Fruit fly (Drosophila melanogaster) whole organism, embryonic: ENCODE data around the gene rin.

Experiments
- Abd-B ChIP-seq: fragments of 200-800 bp; sonication (Bioruptor generic); optimal IDR thresholded peaks from 2 replicates; lab custom pipeline; 2018; ENCODE audit warnings: missing biosample characterization, mild to moderate bottlenecking, missing genetic modification characterization, moderate library complexity
- BtbVII ChIP-seq: fragments of 200-800 bp; sonication (Bioruptor generic); optimal IDR thresholded peaks from 3 replicates; lab custom pipeline; 2017; ENCODE audit warnings: missing biosample characterization, mild to moderate bottlenecking, missing genetic modification characterization
- CG10979 ChIP-seq: fragments of 200-800 bp; sonication (Bioruptor generic); optimal IDR thresholded peaks from 2 replicates; lab custom pipeline; 2018; ENCODE audit warnings: missing biosample characterization, mild to moderate bottlenecking, missing genetic modification characterization, moderate library complexity
- CG11093 ChIP-seq: fragments of 200-800 bp; sonication (Bioruptor generic); IDR thresholded peaks from 3 replicates; pipeline ENCODE4 v1.3.6; 2022; ENCODE audit warnings: missing biosample characterization, missing genetic modification characterization
- CG11723 ChIP-seq: fragments of 200-800 bp; sonication (Bioruptor generic); optimal IDR thresholded peaks from 2 replicates; lab custom pipeline; 2017; ENCODE audit warnings: missing biosample characterization, mild to moderate bottlenecking, missing genetic modification characterization
- CG13287 ChIP-seq: fragments of 200-800 bp; sonication (Bioruptor generic); IDR thresholded peaks from 2 replicates; pipeline ENCODE4 v1.3.6; 2022; ENCODE audit warnings: missing biosample characterization, missing genetic modification characterization; ENCODE audit not compliant: partially characterized antibody
- CG14860 ChIP-seq: fragments of 200-800 bp; sonication (Bioruptor generic); IDR thresholded peaks from 3 replicates; pipeline ENCODE4 v1.3.6; 2022; ENCODE audit warnings: missing biosample characterization, missing genetic modification characterization; ENCODE audit not compliant: partially characterized antibody
- CG15514 ChIP-seq: fragments of 200-800 bp; sonication (Bioruptor generic); optimal IDR thresholded peaks from 3 replicates; lab custom pipeline; 2017; ENCODE audit warnings: missing biosample characterization, missing genetic modification characterization, mild to moderate bottlenecking, moderate library complexity, missing genetic modification reagents
- CG17802 ChIP-seq: fragments of 200-800 bp; sonication (Bioruptor generic); optimal IDR thresholded peaks from 2 replicates; lab custom pipeline; 2018; ENCODE audit warnings: missing biosample characterization, mild to moderate bottlenecking, missing genetic modification characterization, moderate library complexity
- CG17912 ChIP-seq: fragments of 200-800 bp; sonication (Bioruptor generic); optimal IDR thresholded peaks from 2 replicates; lab custom pipeline; 2018; ENCODE audit warnings: missing biosample characterization, mild to moderate bottlenecking, missing genetic modification characterization
- CG2116 ChIP-seq: fragments of 200-800 bp; sonication (Bioruptor generic); optimal IDR thresholded peaks from 3 replicates; lab custom pipeline; 2018; ENCODE audit warnings: missing biosample characterization, mild to moderate bottlenecking, missing genetic modification characterization
- CG2120 ChIP-seq: fragments of 200-800 bp; sonication (Bioruptor generic); optimal IDR thresholded peaks from 3 replicates; lab custom pipeline; 2016; ENCODE audit warnings: missing biosample characterization, missing genetic modification characterization
- CG2889 ChIP-seq: fragments of 200-800 bp; sonication (Bioruptor generic); IDR thresholded peaks from 3 replicates; pipeline ENCODE4 v1.3.6; 2022; ENCODE audit warnings: missing biosample characterization, missing genetic modification characterization
- CG34422 ChIP-seq: fragments of 200-800 bp; sonication (Bioruptor generic); IDR thresholded peaks from 3 replicates; pipeline ENCODE4 v1.3.6; 2022; ENCODE audit warnings: missing biosample characterization, missing genetic modification characterization
- CG4404 ChIP-seq: fragments of 200-800 bp; sonication (Bioruptor generic); IDR thresholded peaks from 2 replicates; pipeline ENCODE4 v1.3.6; 2022; ENCODE audit warnings: missing biosample characterization, missing genetic modification characterization
- CG4617 ChIP-seq: fragments of 200-800 bp; sonication (Bioruptor generic); optimal IDR thresholded peaks from 3 replicates; lab custom pipeline; 2016; ENCODE audit warnings: missing biosample characterization, missing genetic modification characterization, borderline replicate concordance
- CG6689 ChIP-seq: fragments of 200-800 bp; sonication (Bioruptor generic); IDR thresholded peaks from 2 replicates; pipeline ENCODE4 v1.3.6; 2022; ENCODE audit warnings: missing biosample characterization, missing genetic modification characterization
- CG7786 ChIP-seq: fragments of 200-800 bp; sonication (Bioruptor generic); optimal IDR thresholded peaks from 2 replicates; lab custom pipeline; 2016; ENCODE audit warnings: missing biosample characterization, missing genetic modification characterization
- CG7987 ChIP-seq: fragments of 200-800 bp; sonication (Bioruptor generic); optimal IDR thresholded peaks from 2 replicates; lab custom pipeline; 2018; ENCODE audit warnings: missing biosample characterization, mild to moderate bottlenecking, missing genetic modification characterization, moderate library complexity
- CG9817 ChIP-seq: fragments of 200-800 bp; sonication (Bioruptor generic); optimal IDR thresholded peaks from 2 replicates; lab custom pipeline; 2018; ENCODE audit warnings: missing biosample characterization, mild to moderate bottlenecking, missing genetic modification characterization, moderate library complexity
- CG9932 ChIP-seq: fragments of 200-800 bp; sonication (Bioruptor generic); IDR thresholded peaks from 2 replicates; pipeline ENCODE4 v1.3.6; 2022; ENCODE audit warnings: missing biosample characterization, missing genetic modification characterization
- HmgZ ChIP-seq: fragments of 200-800 bp; sonication (Bioruptor generic); optimal IDR thresholded peaks from 2 replicates; lab custom pipeline; 2018; ENCODE audit warnings: missing biosample characterization, mild to moderate bottlenecking, missing genetic modification characterization
- Hmx ChIP-seq: fragments of 200-800 bp; sonication (Bioruptor generic); optimal IDR thresholded peaks from 2 replicates; lab custom pipeline; 2016; ENCODE audit warnings: missing biosample characterization, missing genetic modification characterization
- Hr78 ChIP-seq, 2 experiments: fragments of 200-800 bp in 1 of 2; fragments of >200 bp in 1 of 2; sonication (Bioruptor generic) in 1 of 2; optimal IDR thresholded peaks; 2 replicates each; lab custom pipeline; 2017 to 2019; ENCODE audit warnings: missing biosample characterization in 2 of 2, missing genetic modification characterization in 2 of 2, mild to moderate bottlenecking in 1 of 2, moderate library complexity in 1 of 2
- Hsf ChIP-seq: fragments of 200-800 bp; sonication (Bioruptor generic); optimal IDR thresholded peaks from 3 replicates; lab custom pipeline; 2016; ENCODE audit warnings: missing biosample characterization, missing genetic modification characterization
- MESR4 ChIP-seq: fragments of 200-800 bp; sonication (Bioruptor generic); optimal IDR thresholded peaks from 2 replicates; lab custom pipeline; 2018; ENCODE audit warnings: missing biosample characterization, mild to moderate bottlenecking, missing genetic modification characterization, moderate library complexity
- Nf-YC ChIP-seq: fragments of 200-800 bp; optimal IDR thresholded peaks from 3 replicates; lab custom pipeline; 2019; ENCODE audit warnings: missing biosample characterization, mild to moderate bottlenecking, missing genetic modification characterization, moderate library complexity
- Xrp1 ChIP-seq: fragments of 200-800 bp; sonication (Bioruptor generic); IDR thresholded peaks from 2 replicates; pipeline ENCODE4 v1.3.6; 2022; ENCODE audit warnings: missing biosample characterization, missing genetic modification characterization
- amos ChIP-seq: fragments of 200-800 bp; sonication (Bioruptor generic); IDR thresholded peaks from 2 replicates; pipeline ENCODE4 v1.3.6; 2022; ENCODE audit warnings: missing biosample characterization, missing genetic modification characterization; ENCODE audit not compliant: partially characterized antibody
- cg ChIP-seq: fragments of 200-800 bp; sonication (Bioruptor generic); optimal IDR thresholded peaks from 3 replicates; lab custom pipeline; 2019; ENCODE audit warnings: missing biosample characterization, mild to moderate bottlenecking, missing genetic modification characterization, moderate library complexity
- crol ChIP-seq: fragments of 200-800 bp; sonication (Bioruptor generic); IDR thresholded peaks from 2 replicates; pipeline ENCODE4 v1.3.6; 2022; ENCODE audit warnings: missing biosample characterization, missing genetic modification characterization
- dimm ChIP-seq: fragments of 200-800 bp; sonication (Bioruptor generic); IDR thresholded peaks from 2 replicates; pipeline ENCODE4 v1.3.6; 2022; ENCODE audit warnings: missing biosample characterization, missing genetic modification characterization
- dm ChIP-seq: fragments of 200-800 bp; sonication (Bioruptor generic); optimal IDR thresholded peaks from 3 replicates; lab custom pipeline; 2016; ENCODE audit warnings: missing biosample characterization, missing genetic modification characterization
- ewg ChIP-seq: fragments of 200-800 bp; sonication (Bioruptor generic); optimal IDR thresholded peaks from 3 replicates; lab custom pipeline; 2017; ENCODE audit warnings: mild to moderate bottlenecking, missing biosample characterization, missing genetic modification reagents, missing genetic modification characterization
- gfzf ChIP-seq: fragments of 200-800 bp; sonication (Bioruptor generic); optimal IDR thresholded peaks from 2 replicates; lab custom pipeline; 2016; ENCODE audit warnings: missing biosample characterization, mild to moderate bottlenecking, missing genetic modification characterization, moderate library complexity
- insv ChIP-seq, 2 experiments: fragments of 200-800 bp; sonication (Bioruptor generic); optimal IDR thresholded peaks; 3 replicates each; lab custom pipeline; 2016 to 2018; ENCODE audit warnings: missing biosample characterization in 2 of 2, missing genetic modification characterization in 2 of 2
- jigr1 ChIP-seq: fragments of 200-800 bp; sonication (Bioruptor generic); IDR thresholded peaks from 3 replicates; pipeline ENCODE4 v1.3.6; 2022; ENCODE audit warnings: missing biosample characterization, missing genetic modification characterization
- kah ChIP-seq: fragments of 200-800 bp; sonication (Bioruptor generic); optimal IDR thresholded peaks from 2 replicates; lab custom pipeline; 2018; ENCODE audit warnings: missing biosample characterization, mild to moderate bottlenecking, missing genetic modification characterization
- pho ChIP-seq: fragments of 200-800 bp; sonication (Bioruptor generic); optimal IDR thresholded peaks from 2 replicates; lab custom pipeline; 2016; ENCODE audit warnings: missing biosample characterization, missing genetic modification characterization
- rib ChIP-seq: fragments of 200-800 bp; sonication (Bioruptor generic); IDR thresholded peaks from 2 replicates; pipeline ENCODE4 v1.3.6; 2022; ENCODE audit warnings: missing biosample characterization, missing genetic modification characterization
- row ChIP-seq: fragments of 200-800 bp; sonication (Bioruptor generic); IDR thresholded peaks from 3 replicates; pipeline ENCODE4 v1.3.6; 2022; ENCODE audit warnings: missing biosample characterization, missing genetic modification characterization
- sens ChIP-seq: fragments of 200-800 bp; sonication (Bioruptor generic); peaks from one replicate; lab custom pipeline; 2016; ENCODE audit warnings: missing biosample characterization, missing genetic modification characterization
- sisA ChIP-seq: fragments of 200-800 bp; sonication (Bioruptor generic); IDR thresholded peaks from 2 replicates; pipeline ENCODE4 v1.3.6; 2022; ENCODE audit warnings: missing biosample characterization, missing genetic modification characterization
- slp2 ChIP-seq: fragments of 200-800 bp; sonication (Bioruptor generic); optimal IDR thresholded peaks from 2 replicates; lab custom pipeline; 2016; ENCODE audit warnings: missing biosample characterization, missing genetic modification characterization
- stwl ChIP-seq: fragments of 200-800 bp; sonication (Bioruptor generic); optimal IDR thresholded peaks from 3 replicates; lab custom pipeline; 2018; ENCODE audit warnings: missing biosample characterization, mild to moderate bottlenecking, missing genetic modification characterization, moderate library complexity
- tap ChIP-seq: fragments of 200-800 bp; optimal IDR thresholded peaks from 3 replicates; lab custom pipeline; 2019; ENCODE audit warnings: missing biosample characterization, mild to moderate bottlenecking, missing genetic modification characterization, moderate library complexity
- tna ChIP-seq: fragments of 200-800 bp; sonication (Bioruptor generic); IDR thresholded peaks from 2 replicates; pipeline ENCODE4 v1.3.6; 2022; ENCODE audit warnings: missing biosample characterization, missing genetic modification characterization; ENCODE audit not compliant: partially characterized antibody
- wdn ChIP-seq: fragments of 200-800 bp; sonication (Bioruptor generic); IDR thresholded peaks from 2 replicates; pipeline ENCODE4 v1.3.6; 2022; ENCODE audit warnings: missing biosample characterization, missing genetic modification characterization
- zf30C ChIP-seq: fragments of 200-800 bp; sonication (Bioruptor generic); optimal IDR thresholded peaks from 3 replicates; lab custom pipeline; 2018; ENCODE audit warnings: missing biosample characterization, mild to moderate bottlenecking, missing genetic modification characterization

The rin gene

DNA sequence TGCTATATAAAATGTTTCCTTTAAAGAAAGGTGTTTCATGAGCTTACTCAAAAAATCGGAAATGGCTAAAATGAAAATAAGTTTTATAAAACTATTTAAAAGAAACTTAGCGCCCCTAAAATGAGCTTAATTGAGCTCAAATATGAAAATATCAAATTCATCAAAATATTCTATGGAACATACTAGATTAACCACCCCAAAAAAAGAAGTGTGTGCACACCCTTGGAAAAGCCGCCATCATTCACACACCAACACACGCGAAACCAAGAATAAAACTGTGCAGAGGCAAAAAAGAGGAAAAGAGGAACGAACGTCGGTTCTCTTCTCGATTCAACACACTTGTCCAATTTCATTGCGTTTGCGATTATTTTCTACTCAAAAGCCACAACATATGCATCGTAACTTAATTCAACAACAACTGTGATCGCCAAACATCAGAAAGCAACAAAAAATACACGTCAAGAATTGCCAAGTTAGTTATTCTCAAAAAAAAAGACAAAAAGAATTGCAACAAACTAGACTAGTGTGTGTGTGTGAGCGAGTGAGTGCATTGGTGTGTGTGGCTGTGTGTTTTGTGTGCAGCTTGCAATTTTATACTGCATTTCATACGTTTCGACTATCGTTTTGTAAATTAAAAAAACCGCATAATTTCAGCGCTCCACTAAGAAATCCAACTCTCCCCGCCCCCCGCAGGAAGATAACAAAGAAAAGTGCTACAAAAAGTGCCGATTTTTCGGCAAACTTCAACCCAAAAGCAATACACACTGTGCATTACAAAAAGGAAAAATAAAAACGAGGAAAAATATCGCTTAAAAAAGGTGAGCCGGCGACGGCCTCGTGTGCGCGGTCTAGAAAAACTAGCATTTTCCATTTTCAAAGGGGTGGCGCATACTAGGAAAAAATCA is at the start of gene rin (continued):
- TF ChIP-seq zf30C (GFP tag; lab: Kevin White, UChicago): peak; percentile 35
- TF ChIP-seq CG34422: peak; percentile 59; the same call in 1 of the 3 replicates
- no peak for TF ChIP-seq Abd-B (GFP tag; lab: Kevin White, UChicago)
- TF ChIP-seq CG11093 (GFP tag; lab: Robert Waterston, UW): no peak
- no peak for TF ChIP-seq amos (GFP tag; lab: Robert Waterston, UW)
- peak; percentile 84 for TF ChIP-seq CG6689 (GFP tag; lab: Robert Waterston, UW)
- no peak for TF ChIP-seq wdn (GFP tag; lab: Robert Waterston, UW)
- peak in 1 of 2 experiments; percentile 13 for TF ChIP-seq insv (GFP tag; optimal IDR thresholded peaks at IDR 0.05; lab: Kevin White, UChicago)
- peak; percentile 38; the same call in 1 of the 2 replicates for TF ChIP-seq crol
- peak; percentile 92 for TF ChIP-seq cg (GFP tag; lab: Kevin White, UChicago)
- TF ChIP-seq tap (tag; lab: Kevin White, UChicago): no peak
- TF ChIP-seq CG9817: no peak
- TF ChIP-seq slp2 (GFP tag; lab: Kevin White, UChicago): peak; percentile 5
- peak; percentile 49 for TF ChIP-seq MESR4 (GFP tag; lab: Kevin White, UChicago)
- no peak for TF ChIP-seq jigr1 (GFP tag; lab: Robert Waterston, UW)
- no peak for TF ChIP-seq pho (GFP tag; lab: Kevin White, UChicago)
- TF ChIP-seq Nf-YC (tag; lab: Kevin White, UChicago): no peak
- TF ChIP-seq Hsf (GFP tag; lab: Kevin White, UChicago): peak; percentile 7
- no peak for TF ChIP-seq CG17912 (GFP tag; lab: Kevin White, UChicago)
- no peak for TF ChIP-seq tna
- TF ChIP-seq Hr78 (GFP tag; optimal IDR thresholded peaks at IDR 0.05; lab: Kevin White, UChicago): no peak
- TF ChIP-seq sens (GFP tag; lab: Kevin White, UChicago): peak; percentile 62
- TF ChIP-seq dm (GFP tag; lab: Kevin White, UChicago): peak; percentile 2
- peak; percentile 17 for TF ChIP-seq stwl (tag; lab: Kevin White, UChicago)
- no peak for TF ChIP-seq dimm (GFP tag; lab: Robert Waterston, UW)
- peak; percentile 34 for TF ChIP-seq CG2120
- no peak for TF ChIP-seq CG13287 (GFP tag; lab: Robert Waterston, UW)
- no peak for TF ChIP-seq Xrp1 (GFP tag; lab: Robert Waterston, UW)
- peak; percentile 39; the same call in 1 of the 2 replicates for TF ChIP-seq rib (GFP tag; lab: Robert Waterston, UW)
- no peak for TF ChIP-seq kah (GFP tag; lab: Kevin White, UChicago)
- no peak for TF ChIP-seq CG7987 (GFP tag; lab: Kevin White, UChicago)
- peak; percentile 71 for TF ChIP-seq CG9932 (GFP tag; lab: Robert Waterston, UW)
- peak; percentile 71 for TF ChIP-seq row (GFP tag; lab: Robert Waterston, UW)
- no peak for TF ChIP-seq HmgZ
- peak; percentile 94 for TF ChIP-seq CG17802 (tag; lab: Kevin White, UChicago)
- TF ChIP-seq gfzf: peak; percentile 37
- no peak for TF ChIP-seq CG4404 (GFP tag; lab: Robert Waterston, UW)
- peak; percentile 8 for TF ChIP-seq CG4617 (GFP tag; lab: Kevin White, UChicago)

DNA sequence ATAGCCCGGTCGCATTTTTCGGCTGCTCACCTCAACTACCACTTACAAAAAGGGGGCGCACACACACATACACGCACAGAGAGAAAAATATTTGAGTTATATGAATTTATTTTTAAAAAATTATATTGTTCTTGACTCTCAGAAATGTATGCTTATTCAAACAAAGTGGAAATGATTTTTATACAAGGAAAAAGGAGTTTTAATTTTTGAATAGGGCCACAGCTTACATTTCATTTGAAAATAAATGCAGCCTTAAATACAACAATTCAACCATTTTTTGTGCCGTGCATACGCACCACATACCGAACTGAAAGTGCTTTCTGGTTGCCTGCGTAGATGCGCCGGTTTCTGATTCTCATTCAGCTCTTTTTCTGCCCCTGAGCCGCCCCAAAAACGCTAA is 46.3 kb upstream of the rin start:
- TF ChIP-seq CG14860 (no peak), ewg (GFP tag; lab: Kevin White, UChicago) (no peak), Hmx (GFP tag; lab: Kevin White, UChicago) (no peak), CG7786 (GFP tag; lab: Kevin White, UChicago) (no peak), CG2116 (GFP tag; lab: Kevin White, UChicago) (no peak), CG11723 (GFP tag; lab: Kevin White, UChicago) (no peak), CG15514 (GFP tag; lab: Kevin White, UChicago) (no peak), sisA (GFP tag; lab: Robert Waterston, UW) (peak; percentile 46), CG2889 (GFP tag; lab: Robert Waterston, UW) (no peak), CG2120 (peak; percentile 47), BtbVII (GFP tag; lab: Kevin White, UChicago) (no peak), CG10979 (tag; lab: Kevin White, UChicago) (no peak)
